Worm (Caenorhabditis elegans) whole organism, L2 larva: ENCODE data around the gene F55C12.19.

Experiments
- aly-2 ChIP-seq: fragments of 150-350 bp; optimal IDR thresholded peaks from 2 replicates; lab custom pipeline; 2014; ENCODE audit warnings: missing biosample characterization, missing genetic modification characterization
- ama-1 ChIP-seq: fragments of 150-350 bp; optimal IDR thresholded peaks from 2 replicates; lab custom pipeline; 2018; ENCODE audit warnings: inconsistent platforms
- lin-13 ChIP-seq: fragments of 150-350 bp; optimal IDR thresholded peaks from 2 replicates; lab custom pipeline; 2014; ENCODE audit warnings: missing biosample characterization, missing genetic modification reagents, missing genetic modification characterization
- nhr-237 ChIP-seq: fragments of 150-350 bp; optimal IDR thresholded peaks from 2 replicates; lab custom pipeline; 2014; ENCODE audit warnings: missing biosample characterization, missing genetic modification characterization
- unc-62 ChIP-seq: fragments of 150-350 bp; optimal IDR thresholded peaks from 2 replicates; lab custom pipeline; 2014; ENCODE audit warnings: missing biosample characterization, missing genetic modification reagents, missing genetic modification characterization

- TF ChIP-seq ama-1 (lab: Kevin White, UChicago) = no peak
- no peak for TF ChIP-seq aly-2 (tag; lab: Kevin White, UChicago)
- TF ChIP-seq nhr-237 (tag; lab: Kevin White, UChicago) = no peak
- no peak for TF ChIP-seq unc-62 (GFP tag; lab: Kevin White, UChicago)
- TF ChIP-seq lin-13 (GFP tag; lab: Kevin White, UChicago) = no peak
Measured at ce11 chrII:5902139-5902538, 36.2 kb downstream of the F55C12.19 start.
